Fruit fly (Drosophila melanogaster): ENCODE measurements around the gene Rb97D.

Gene Rb97D

dm6 chr3R:26915463-26915925 lies 40.0 kb upstream of the Rb97D start, which contains the start of gene CG46339 (continued):
- TF ChIP-seq cg (GFP tag; optimal IDR thresholded peaks at IDR 0.05) (no peak), CG15514 (GFP tag; optimal IDR thresholded peaks at IDR 0.05) (peak; percentile 79), Mes4 (GFP tag; optimal IDR thresholded peaks at IDR 0.05) (no peak), YL-1 (GFP tag; optimal IDR thresholded peaks at IDR 0.05) (peak; percentile 16), jigr1 (GFP tag; IDR thresholded peaks at IDR 0.05) (no peak), CG11560 (tag; IDR thresholded peaks at IDR 0.05) (no peak), Atf3 (GFP tag; optimal IDR thresholded peaks at IDR 0.05) (no peak), CG11085 (GFP tag; IDR thresholded peaks at IDR 0.05) (no peak), tgo (GFP tag; IDR thresholded peaks at IDR 0.05) (peak; percentile 43; the same call in 1 of the 3 replicates), row (GFP tag; IDR thresholded peaks at IDR 0.05) (peak; percentile 67), CG5953 (GFP tag; IDR thresholded peaks at IDR 0.05) (no peak), zf30C (GFP tag; optimal IDR thresholded peaks at IDR 0.05) (no peak), Pdp1 (GFP tag; optimal IDR thresholded peaks at IDR 0.05) (peak in 1 of 2 experiments; percentile 56), Deaf1 (tag; optimal IDR thresholded peaks at IDR 0.05) (peak; percentile 73), CG12299 (tag; optimal IDR thresholded peaks at IDR 0.05) (peak; percentile 4), CG9797 (GFP tag; optimal IDR thresholded peaks at IDR 0.05) (no peak), gcm2 (GFP tag; optimal IDR thresholded peaks at IDR 0.05) (no peak), kay (GFP tag; optimal IDR thresholded peaks at IDR 0.05) (no peak), CG11723 (GFP tag; optimal IDR thresholded peaks at IDR 0.05) (peak; percentile 49), CG17912 (GFP tag; optimal IDR thresholded peaks at IDR 0.05) (no peak), yki (optimal IDR thresholded peaks at IDR 0.05) (no peak), Oaz (GFP tag; IDR thresholded peaks at IDR 0.05) (no peak), Tbp (GFP tag; optimal IDR thresholded peaks at IDR 0.05) (no peak), CG6791 (GFP tag; IDR thresholded peaks at IDR 0.05; ENCODE audit: partially characterized antibody) (no peak), nerfin-2 (GFP tag; IDR thresholded peaks at IDR 0.05; ENCODE audit: partially characterized antibody) (no peak), CG6765 (GFP tag; optimal IDR thresholded peaks at IDR 0.05) (peak; percentile 87), Meics (GFP tag; optimal IDR thresholded peaks at IDR 0.05) (peak; percentile 77), ato (GFP tag; IDR thresholded peaks at IDR 0.05; ENCODE audit: partially characterized antibody) (peak; percentile 35; the same call in 1 of the 2 replicates), CG3281 (GFP tag; optimal IDR thresholded peaks at IDR 0.05) (peak; percentile 83), HmgZ (tag; optimal IDR thresholded peaks at IDR 0.05) (peak; percentile 85), CG17328 (GFP tag; IDR thresholded peaks at IDR 0.05) (peak; percentile 34), bbx (GFP tag; IDR thresholded peaks at IDR 0.05; ENCODE audit: partially characterized antibody) (peak; percentile 67; the same call in 1 of the 2 replicates), ro (GFP tag; IDR thresholded peaks at IDR 0.05) (no peak), Sry-β (GFP tag; optimal IDR thresholded peaks at IDR 0.05) (no peak), CG30020 (tag; optimal IDR thresholded peaks at IDR 0.05) (no peak), ara (GFP tag; IDR thresholded peaks at IDR 0.05) (peak; percentile 60), CG11695 (GFP tag; IDR thresholded peaks at IDR 0.05) (peak; percentile 46; the same call in 2 of the 3 replicates), CG8944 (GFP tag; optimal IDR thresholded peaks at IDR 0.05) (no peak), az2 (GFP tag; optimal IDR thresholded peaks at IDR 0.05) (no peak), NC2β (GFP tag; optimal IDR thresholded peaks at IDR 0.05) (no peak), gce (GFP tag; IDR thresholded peaks at IDR 0.05) (0 out of 3 replicates have a peak, but pooled peaks have one; percentile 48), ems (GFP tag; optimal IDR thresholded peaks at IDR 0.05) (peak; percentile 12), CG12659 (GFP tag; optimal IDR thresholded peaks at IDR 0.05) (peak; percentile 61), fru (optimal IDR thresholded peaks at IDR 0.05) (no peak), CG3065 (GFP tag; optimal IDR thresholded peaks at IDR 0.05) (no peak), Optix (GFP tag; IDR thresholded peaks at IDR 0.05) (no peak), trem (tag; optimal IDR thresholded peaks at IDR 0.05) (peak; percentile 44), Taf1 (GFP tag; IDR thresholded peaks at IDR 0.05) (no peak), Ets65A (GFP tag) (no peak), da (GFP tag; optimal IDR thresholded peaks at IDR 0.05) (peak; percentile 15), klu (GFP tag; IDR thresholded peaks at IDR 0.05) (no peak), CoRest (tag; optimal IDR thresholded peaks at IDR 0.05) (no peak)
